Worm (Caenorhabditis elegans): ENCODE results near the gene B0496.2.
A peak's percentile ranks its signal among the peaks of the same experiment; 100 is the strongest.

Gene B0496.2

DNA sequence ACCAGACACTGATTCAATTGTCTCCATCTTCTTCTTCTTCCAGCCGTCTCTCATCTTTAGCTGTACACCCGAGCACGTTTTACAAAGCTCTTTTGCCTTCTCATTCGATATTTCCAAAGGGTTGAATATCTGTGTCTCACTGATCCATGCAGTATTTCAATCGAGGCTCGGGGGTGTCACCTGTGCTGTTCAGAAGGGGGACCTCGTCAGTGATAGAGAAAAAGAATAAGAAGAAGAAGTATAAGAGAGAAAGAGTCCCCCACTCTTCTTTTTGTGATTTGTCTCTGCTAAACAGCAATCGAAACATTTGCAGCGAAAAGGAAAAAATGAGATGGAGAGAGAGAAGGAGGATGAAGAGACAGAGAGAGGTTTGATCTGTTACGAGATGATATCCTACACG, 21.6 kb upstream of the B0496.2 start:
- TF ChIP-seq hlh-1 (tag; optimal IDR thresholded peaks at IDR 0.05) (peak; percentile 99), ceh-83 (GFP tag; optimal IDR thresholded peaks at IDR 0.05) (no peak), lsy-2 (tag; optimal IDR thresholded peaks at IDR 0.05) (no peak), flh-1 (GFP tag; optimal IDR thresholded peaks at IDR 0.05) (no peak), nhr-237 (tag; optimal IDR thresholded peaks at IDR 0.05) (no peak), unc-62 (GFP tag; optimal IDR thresholded peaks at IDR 0.05) (peak; percentile 83), zip-8 (tag; optimal IDR thresholded peaks at IDR 0.05) (no peak), sptf-1 (tag; optimal IDR thresholded peaks at IDR 0.05) (no peak), ztf-11 (tag; optimal IDR thresholded peaks at IDR 0.05) (no peak), ceh-39 (tag; optimal IDR thresholded peaks at IDR 0.05) (no peak), M03D4.4 (tag; optimal IDR thresholded peaks at IDR 0.05) (no peak), unc-39 (tag; optimal IDR thresholded peaks at IDR 0.05) (no peak), sem-2 (GFP tag; optimal IDR thresholded peaks at IDR 0.05) (no peak), tbx-8 (GFP tag; optimal IDR thresholded peaks at IDR 0.05) (no peak), pha-4 (tag; optimal IDR thresholded peaks at IDR 0.05) (no peak), ceh-43 (GFP tag; optimal IDR thresholded peaks at IDR 0.05) (no peak), unc-120 (tag; optimal IDR thresholded peaks at IDR 0.05; ENCODE audit: poor library complexity, severe bottlenecking) (peak; percentile 92), drap-1 (GFP tag; optimal IDR thresholded peaks at IDR 0.05) (no peak), nhr-2 (tag; optimal IDR thresholded peaks at IDR 0.05) (no peak), mls-2 (tag; optimal IDR thresholded peaks at IDR 0.05) (no peak), nhr-28 (tag; optimal IDR thresholded peaks at IDR 0.05) (no peak), nhr-12 (tag; optimal IDR thresholded peaks at IDR 0.05) (no peak), nhr-76 (tag; optimal IDR thresholded peaks at IDR 0.05) (no peak), lin-13 (tag; optimal IDR thresholded peaks at IDR 0.05) (no peak), lin-32 (GFP tag; optimal IDR thresholded peaks at IDR 0.05) (no peak)

- TF ChIP-seq nhr-76 (tag; optimal IDR thresholded peaks at IDR 0.05) (no peak), elt-1 (tag; optimal IDR thresholded peaks at IDR 0.05; ENCODE audit: borderline replicate concordance, insufficient read depth) (no peak), unc-39 (tag; optimal IDR thresholded peaks at IDR 0.05) (no peak), ceh-39 (tag; optimal IDR thresholded peaks at IDR 0.05) (no peak), mls-2 (tag; optimal IDR thresholded peaks at IDR 0.05) (no peak), ztf-11 (tag; optimal IDR thresholded peaks at IDR 0.05) (no peak), unc-62 (GFP tag; optimal IDR thresholded peaks at IDR 0.05) (no peak), sptf-1 (tag; optimal IDR thresholded peaks at IDR 0.05) (no peak), M03D4.4 (tag; optimal IDR thresholded peaks at IDR 0.05) (no peak)
Measured at ce11 chrIV:7428347-7428746, 19.3 kb upstream of the B0496.2 start.

ce11 chrIV:7428998-7429397, 18.7 kb upstream of the B0496.2 start:
- no peak for TF ChIP-seq ces-1 (GFP tag; optimal IDR thresholded peaks at IDR 0.05)
- TF ChIP-seq lsy-2 (tag; optimal IDR thresholded peaks at IDR 0.05): no peak
- TF ChIP-seq tbx-8 (GFP tag; optimal IDR thresholded peaks at IDR 0.05): no peak
- TF ChIP-seq drap-1 (GFP tag; optimal IDR thresholded peaks at IDR 0.05): no peak
- TF ChIP-seq pha-4 (tag; optimal IDR thresholded peaks at IDR 0.05): no peak
- peak; percentile 86 for TF ChIP-seq hlh-1 (tag; optimal IDR thresholded peaks at IDR 0.05)
- TF ChIP-seq ceh-43 (GFP tag; optimal IDR thresholded peaks at IDR 0.05): no peak
- no peak for TF ChIP-seq nhr-76 (tag; optimal IDR thresholded peaks at IDR 0.05)
- no peak for TF ChIP-seq ceh-39 (tag; optimal IDR thresholded peaks at IDR 0.05)
- TF ChIP-seq lin-13 (tag; optimal IDR thresholded peaks at IDR 0.05): no peak
- TF ChIP-seq ceh-83 (GFP tag; optimal IDR thresholded peaks at IDR 0.05): no peak
- peak; percentile 61 for TF ChIP-seq unc-62 (GFP tag; optimal IDR thresholded peaks at IDR 0.05)
- TF ChIP-seq zip-8 (tag; optimal IDR thresholded peaks at IDR 0.05): no peak
- TF ChIP-seq unc-120 (tag; optimal IDR thresholded peaks at IDR 0.05; ENCODE audit: poor library complexity, severe bottlenecking): peak; percentile 57
- TF ChIP-seq mab-5 (tag; optimal IDR thresholded peaks at IDR 0.05): no peak

ce11 chrIV:7433858-7434257, 13.8 kb upstream of the B0496.2 start, which contains the start of gene B0496.11:
TSS of gene B0496.11 (minus strand) at chrIV:7433958.
- no peak for TF ChIP-seq unc-62 (GFP tag; optimal IDR thresholded peaks at IDR 0.05)
- no peak for TF ChIP-seq unc-39 (tag; optimal IDR thresholded peaks at IDR 0.05)
- TF ChIP-seq flh-1 (GFP tag; optimal IDR thresholded peaks at IDR 0.05): no peak
- TF ChIP-seq unc-120 (tag; optimal IDR thresholded peaks at IDR 0.05; ENCODE audit: poor library complexity, severe bottlenecking): no peak
- no peak for TF ChIP-seq mep-1 (tag; optimal IDR thresholded peaks at IDR 0.05)
- TF ChIP-seq hlh-1 (tag; optimal IDR thresholded peaks at IDR 0.05): no peak
- no peak for TF ChIP-seq M03D4.4 (tag; optimal IDR thresholded peaks at IDR 0.05)

- TF ChIP-seq lin-32 (GFP tag; optimal IDR thresholded peaks at IDR 0.05) (no peak), flh-1 (GFP tag; optimal IDR thresholded peaks at IDR 0.05) (no peak), lin-13 (tag; optimal IDR thresholded peaks at IDR 0.05) (no peak), sptf-1 (tag; optimal IDR thresholded peaks at IDR 0.05) (no peak), mls-2 (tag; optimal IDR thresholded peaks at IDR 0.05) (no peak), bed-3 (GFP tag; optimal IDR thresholded peaks at IDR 0.05) (no peak), unc-120 (tag; optimal IDR thresholded peaks at IDR 0.05; ENCODE audit: poor library complexity, severe bottlenecking) (no peak), ces-1 (GFP tag; optimal IDR thresholded peaks at IDR 0.05) (no peak), nhr-76 (tag; optimal IDR thresholded peaks at IDR 0.05) (no peak), nhr-28 (tag; optimal IDR thresholded peaks at IDR 0.05) (no peak), elt-3 (tag; optimal IDR thresholded peaks at IDR 0.05) (no peak)
Measured at ce11 chrIV:7439377-7439776, 8.3 kb upstream of the B0496.2 start.
